Fruit fly (Drosophila melanogaster) Kc167 (cell line): Measurements from ENCODE around the gene moi.

Experiments used
- Myc ChIP-seq: fragments of >200 bp; optimal IDR thresholded peaks from 2 replicates; lab custom pipeline; 2017; ENCODE audit warnings: missing external identifiers
- h ChIP-seq: fragments of >200 bp; optimal IDR thresholded peaks from 3 replicates; lab custom pipeline; 2018; ENCODE audit warnings: missing external identifiers

DNA sequence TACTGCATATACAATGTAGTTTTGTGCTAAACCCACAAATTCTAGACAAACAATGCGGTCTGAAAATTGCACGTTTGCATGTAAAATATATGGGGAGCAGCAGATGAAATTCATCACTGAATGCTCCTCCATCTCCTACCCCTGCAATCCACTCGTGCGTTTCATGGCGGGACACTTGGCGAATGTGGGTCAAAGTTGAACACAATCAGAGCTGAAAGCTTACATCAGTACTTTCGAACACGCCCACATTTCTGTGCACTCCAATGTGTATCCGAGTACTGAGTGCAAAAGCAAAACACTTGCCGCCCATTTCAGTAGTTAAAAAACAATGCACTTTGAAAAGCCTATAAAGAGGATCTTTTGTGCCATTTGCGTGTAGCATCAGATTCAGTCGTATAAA, 41.4 kb downstream of the moi start:
- TF ChIP-seq h (lab: Kevin White, UChicago) (no peak), Myc (lab: Kevin White, UChicago) (no peak)
